Worm (Caenorhabditis elegans): Measurements from ENCODE around the gene yju-2.

- TF ChIP-seq elt-2 (tag; optimal IDR thresholded peaks at IDR 0.05) (no peak), K02D7.2 (tag; optimal IDR thresholded peaks at IDR 0.05) (no peak), odd-2 (tag; optimal IDR thresholded peaks at IDR 0.05) (no peak), lim-6 (tag; optimal IDR thresholded peaks at IDR 0.05) (no peak)
Observed at ce11 chrIII:7148191-7148590, 35.9 kb upstream of the yju-2 start.
